Worm (Caenorhabditis elegans): ENCODE results near the gene fbxb-60.
"Not testable (repeated sequence)": the region's sequence is repeated elsewhere in the genome, so short reads cannot be mapped to it uniquely, and the experiment has no call there.

The fbxb-60 gene

ce11 chrV:19257653-19258052, 40.0 kb upstream of the fbxb-60 start, which contains the start of gene F21D9.3:
Gene F21D9.3, minus strand, starts transcription at chrV:19257753.
- TF ChIP-seq nhr-23 (tag; optimal IDR thresholded peaks at IDR 0.05), result no peak
- TF ChIP-seq nhr-237 (tag; optimal IDR thresholded peaks at IDR 0.05), result no peak
- no peak for TF ChIP-seq lin-13 (GFP tag; optimal IDR thresholded peaks at IDR 0.05)
- TF ChIP-seq R02D3.7 (tag; optimal IDR thresholded peaks at IDR 0.05), result no peak
- TF ChIP-seq ztf-1 (GFP tag; conservative IDR thresholded peaks at IDR 0.05), result no peak
- TF ChIP-seq mbf-1 (tag; optimal IDR thresholded peaks at IDR 0.05), result no peak
- TF ChIP-seq unc-55 (GFP tag; optimal IDR thresholded peaks at IDR 0.05), result no peak
- TF ChIP-seq nhr-12 (tag; optimal IDR thresholded peaks at IDR 0.05), result no peak
- TF ChIP-seq ZK546.5 (tag; optimal IDR thresholded peaks at IDR 0.05), result no peak
- TF ChIP-seq nhr-6 (tag; optimal IDR thresholded peaks at IDR 0.05), result no peak
- no peak for TF ChIP-seq nhr-77 (tag; optimal IDR thresholded peaks at IDR 0.05)

ce11 chrV:19259403-19259802, 38.2 kb upstream of the fbxb-60 start:
- TF ChIP-seq sma-9 (GFP tag; optimal IDR thresholded peaks at IDR 0.05), result no peak
- TF ChIP-seq sma-9 (tag; optimal IDR thresholded peaks at IDR 0.05), result no peak
- TF ChIP-seq R02D3.7 (tag; optimal IDR thresholded peaks at IDR 0.05), result no peak
- TF ChIP-seq zag-1 (tag; optimal IDR thresholded peaks at IDR 0.05), result no peak
- TF ChIP-seq nhr-10 (tag; optimal IDR thresholded peaks at IDR 0.05), result no peak
- no peak for TF ChIP-seq nhr-6 (tag; optimal IDR thresholded peaks at IDR 0.05)
- no peak for TF ChIP-seq mab-5 (tag; optimal IDR thresholded peaks at IDR 0.05)
- TF ChIP-seq nhr-12 (tag; optimal IDR thresholded peaks at IDR 0.05), result no peak
- TF ChIP-seq mbf-1 (tag; optimal IDR thresholded peaks at IDR 0.05), result no peak
- no peak for TF ChIP-seq Y55F3AM.14 (GFP tag; optimal IDR thresholded peaks at IDR 0.05)
- TF ChIP-seq crh-2 (tag; optimal IDR thresholded peaks at IDR 0.05), result no peak
- no peak for TF ChIP-seq lsy-2 (tag; optimal IDR thresholded peaks at IDR 0.05)
- no peak for TF ChIP-seq C34F6.9 (tag; optimal IDR thresholded peaks at IDR 0.05)
- TF ChIP-seq nhr-25 (tag; optimal IDR thresholded peaks at IDR 0.05), result no peak

ce11 chrV:19260686-19261085, 36.9 kb upstream of the fbxb-60 start:
- TF ChIP-seq ama-1 (optimal IDR thresholded peaks at IDR 0.05), result no peak

- TF ChIP-seq C34F6.9 (tag; optimal IDR thresholded peaks at IDR 0.05) (no peak), unc-39 (tag; optimal IDR thresholded peaks at IDR 0.05) (no peak), sma-9 (GFP tag; optimal IDR thresholded peaks at IDR 0.05) (no peak), sma-9 (tag; optimal IDR thresholded peaks at IDR 0.05) (no peak), ZK546.5 (tag; optimal IDR thresholded peaks at IDR 0.05) (no peak), nhr-12 (tag; optimal IDR thresholded peaks at IDR 0.05) (no peak), blmp-1 (tag; optimal IDR thresholded peaks at IDR 0.05; ENCODE audit: insufficient read depth) (no peak), aly-2 (tag; optimal IDR thresholded peaks at IDR 0.05) (no peak), nhr-237 (tag; optimal IDR thresholded peaks at IDR 0.05) (no peak), unc-55 (GFP tag; optimal IDR thresholded peaks at IDR 0.05) (no peak)
These were observed 35.3 kb upstream of the fbxb-60 start, which contains the start of gene F21D9.2 for ce11 chrV:19262349-19262748. Gene F21D9.2, minus strand, starts transcription at chrV:19262449.

ce11 chrV:19264148-19264547, 33.5 kb upstream of the fbxb-60 start, which contains the start of gene F21D9.1:
Gene F21D9.1, plus strand, starts transcription at chrV:19264448.
- not testable (repeated sequence) for TF ChIP-seq ztf-11, nhr-237, nhr-12 (tag; optimal IDR thresholded peaks at IDR 0.05)

ce11 chrV:19276354-19276753, 21.3 kb upstream of the fbxb-60 start:
- TF ChIP-seq Y55F3AM.14 (GFP tag; optimal IDR thresholded peaks at IDR 0.05), result no peak
- no peak for TF ChIP-seq nhr-77 (tag; optimal IDR thresholded peaks at IDR 0.05)
- no peak for TF ChIP-seq mbf-1 (tag; optimal IDR thresholded peaks at IDR 0.05)
- no peak for TF ChIP-seq zag-1 (tag; optimal IDR thresholded peaks at IDR 0.05)
- no peak for TF ChIP-seq skn-1 (tag; optimal IDR thresholded peaks at IDR 0.05)
- TF ChIP-seq ama-1 (optimal IDR thresholded peaks at IDR 0.05), result no peak
- no peak for TF ChIP-seq nhr-10 (tag; optimal IDR thresholded peaks at IDR 0.05)
- no peak for TF ChIP-seq gmeb-1 (tag; optimal IDR thresholded peaks at IDR 0.05)
- no peak for TF ChIP-seq crh-2 (tag; optimal IDR thresholded peaks at IDR 0.05)
- TF ChIP-seq sma-9 (GFP tag; optimal IDR thresholded peaks at IDR 0.05), result no peak
- TF ChIP-seq sma-9 (tag; optimal IDR thresholded peaks at IDR 0.05), result no peak
- no peak for TF ChIP-seq peb-1 (tag; optimal IDR thresholded peaks at IDR 0.05)
- TF ChIP-seq nhr-23 (tag; optimal IDR thresholded peaks at IDR 0.05), result no peak
- TF ChIP-seq sma-3 (GFP tag; optimal IDR thresholded peaks at IDR 0.05), result no peak
- no peak for TF ChIP-seq egl-27 (tag; optimal IDR thresholded peaks at IDR 0.05)
- TF ChIP-seq elt-3 (tag; optimal IDR thresholded peaks at IDR 0.05), result no peak
- no peak for TF ChIP-seq nhr-237 (tag; optimal IDR thresholded peaks at IDR 0.05)
- no peak for TF ChIP-seq lin-39 (tag; optimal IDR thresholded peaks at IDR 0.05)
- no peak for TF ChIP-seq ztf-11 (tag; optimal IDR thresholded peaks at IDR 0.05)

Data from whole organism, L2 larva.